Worm (Caenorhabditis elegans) whole organism, L1 larva: ENCODE measurements around the gene rad-50.

ENCODE experiments used
- C04F5.9 ChIP-seq: sonication (generic microtip); optimal IDR thresholded peaks from 2 replicates; lab custom pipeline; 2016; ENCODE audit warnings: missing genetic modification characterization, missing compliant biosample characterization
- C16A3.4 ChIP-seq: fragments of 150-350 bp; optimal IDR thresholded peaks from 2 replicates; lab custom pipeline; 2014; ENCODE audit warnings: missing biosample characterization, missing genetic modification characterization
- F16B12.6 ChIP-seq: fragments of 150-350 bp; optimal IDR thresholded peaks from 2 replicates; lab custom pipeline; 2014; ENCODE audit warnings: missing biosample characterization, missing genetic modification characterization
- aha-1 ChIP-seq: fragments of 150-350 bp; optimal IDR thresholded peaks from 2 replicates; lab custom pipeline; 2014; ENCODE audit warnings: missing biosample characterization, missing genetic modification characterization
- alr-1 ChIP-seq: fragments of 200-800 bp; sonication (Bioruptor generic); optimal IDR thresholded peaks from 2 replicates; lab custom pipeline; 2018; ENCODE audit warnings: borderline replicate concordance, mild to moderate bottlenecking, missing genetic modification characterization, missing compliant biosample characterization
- aly-2 ChIP-seq: fragments of 150-350 bp; optimal IDR thresholded peaks from 2 replicates; lab custom pipeline; 2014; ENCODE audit warnings: missing biosample characterization, missing genetic modification characterization
- ama-1 ChIP-seq: fragments of 150-350 bp; optimal IDR thresholded peaks from 2 replicates; lab custom pipeline; 2014
- blmp-1 ChIP-seq: fragments of 150-350 bp; optimal IDR thresholded peaks from 2 replicates; lab custom pipeline; 2014; ENCODE audit warnings: missing biosample characterization, missing genetic modification characterization
- ceh-8 ChIP-seq: fragments of 200-800 bp; sonication (Bioruptor generic); optimal IDR thresholded peaks from 2 replicates; lab custom pipeline; 2018; ENCODE audit warnings: mild to moderate bottlenecking, missing genetic modification characterization, moderate library complexity, missing compliant biosample characterization
- ceh-82 ChIP-seq, 3 experiments: fragments of 150-350 bp in 1 of 3; sonication (generic microtip) in 2 of 3; optimal IDR thresholded peaks; 2 replicates each; lab custom pipeline; 2014 to 2017; ENCODE audit warnings: missing biosample characterization in 3 of 3, missing genetic modification characterization in 3 of 3
- ceh-88 ChIP-seq: fragments of 200-800 bp; sonication (Bioruptor generic); IDR thresholded peaks from 2 replicates; pipeline ENCODE4 v1.3.6; 2022; ENCODE audit warnings: missing genetic modification characterization, missing compliant biosample characterization
- ces-1 ChIP-seq: fragments of 150-350 bp; optimal IDR thresholded peaks from 2 replicates; lab custom pipeline; 2014; ENCODE audit warnings: missing biosample characterization, missing genetic modification reagents, missing genetic modification characterization
- dpl-1 ChIP-seq, 3 experiments: fragments of 150-350 bp in 2 of 3; sonication (generic microtip) in 1 of 3; optimal IDR thresholded peaks; 2 replicates each; lab custom pipeline; 2014 to 2017; ENCODE audit warnings: missing biosample characterization in 3 of 3, missing genetic modification characterization in 3 of 3, missing genetic modification reagents in 3 of 3
- dsc-1 ChIP-seq: sonication (generic microtip); optimal IDR thresholded peaks from 2 replicates; lab custom pipeline; 2016; ENCODE audit warnings: mild to moderate bottlenecking, missing genetic modification characterization, missing compliant biosample characterization
- efl-1 ChIP-seq, 4 experiments: fragments of 150-350 bp; optimal IDR thresholded peaks in 3 of 4; peaks in 1 of 4; 1 replicate in 1 of 4; 2 replicates in 3 of 4; lab custom pipeline; 2014; ENCODE audit warnings: missing biosample characterization in 2 of 4, missing genetic modification characterization in 2 of 4, missing genetic modification reagents in 2 of 4
- elt-2 ChIP-seq: sonication (generic microtip); optimal IDR thresholded peaks from 2 replicates; lab custom pipeline; 2016; ENCODE audit warnings: missing genetic modification characterization, mild to moderate bottlenecking, inconsistent platforms, missing compliant biosample characterization, missing genetic modification reagents
- elt-3 ChIP-seq, 6 experiments: fragments of 150-350 bp in 1 of 6; sonication (generic microtip); optimal IDR thresholded peaks; 2 replicates each; lab custom pipeline; 2017 to 2018; ENCODE audit warnings: missing biosample characterization in 6 of 6, missing genetic modification characterization in 6 of 6, inconsistent platforms in 1 of 6
- ets-5 ChIP-seq: fragments of 200-800 bp; sonication (Bioruptor generic); IDR thresholded peaks from 2 replicates; pipeline ENCODE4 v1.3.6; 2022; ENCODE audit warnings: missing genetic modification characterization, missing compliant biosample characterization
- fkh-4 ChIP-seq: sonication (generic microtip); optimal IDR thresholded peaks from 2 replicates; lab custom pipeline; 2016; ENCODE audit warnings: missing compliant biosample characterization, missing genetic modification characterization, borderline replicate concordance
- grh-1 ChIP-seq: fragments of 200-800 bp; sonication (Bioruptor generic); IDR thresholded peaks from 2 replicates; pipeline ENCODE4 v1.3.6; 2022; ENCODE audit warnings: missing genetic modification reagents, missing genetic modification characterization, missing compliant biosample characterization
- hlh-4 ChIP-seq: sonication (generic microtip); optimal IDR thresholded peaks from 2 replicates; lab custom pipeline; 2016; ENCODE audit warnings: mild to moderate bottlenecking, missing genetic modification characterization, missing compliant biosample characterization
- irx-1 ChIP-seq: sonication (generic microtip); optimal IDR thresholded peaks from 2 replicates; lab custom pipeline; 2016; ENCODE audit warnings: missing genetic modification characterization, missing compliant biosample characterization
- isw-1 ChIP-seq: fragments of 200-800 bp; sonication (Bioruptor generic); IDR thresholded peaks from 2 replicates; pipeline ENCODE4 v1.3.6; 2022; ENCODE audit warnings: missing genetic modification characterization, missing compliant biosample characterization
- lin-14 ChIP-seq: fragments of 200-800 bp; sonication (Bioruptor generic); optimal IDR thresholded peaks from 2 replicates; lab custom pipeline; 2018; ENCODE audit warnings: mild to moderate bottlenecking, missing genetic modification characterization, moderate library complexity, missing compliant biosample characterization
- lin-15B ChIP-seq: fragments of 150-350 bp; sonication (generic microtip); optimal IDR thresholded peaks from 3 replicates; lab custom pipeline; 2014; ENCODE audit warnings: missing biosample characterization, missing genetic modification characterization
- lin-35 ChIP-seq, 2 experiments: fragments of 150-350 bp; optimal IDR thresholded peaks; 2 replicates each; lab custom pipeline; 2014; ENCODE audit warnings: missing biosample characterization in 2 of 2, missing genetic modification characterization in 2 of 2, missing genetic modification reagents in 2 of 2
- lin-39 ChIP-seq: fragments of 150-350 bp; optimal IDR thresholded peaks from 2 replicates; lab custom pipeline; 2014; ENCODE audit warnings: missing biosample characterization, missing genetic modification reagents, missing genetic modification characterization
- lsy-2 ChIP-seq, 2 experiments: fragments of 150-350 bp; optimal IDR thresholded peaks; 2 replicates each; lab custom pipeline; 2014; ENCODE audit warnings: missing biosample characterization in 2 of 2, missing genetic modification characterization in 2 of 2
- mab-9 ChIP-seq: fragments of 200-800 bp; sonication (Bioruptor generic); IDR thresholded peaks from 2 replicates; pipeline ENCODE4 v1.3.6; 2022; ENCODE audit warnings: missing genetic modification reagents, missing genetic modification characterization, missing compliant biosample characterization
- mdl-1 ChIP-seq, 2 experiments: fragments of 150-350 bp; optimal IDR thresholded peaks; 2 replicates each; lab custom pipeline; 2014 to 2017; ENCODE audit warnings: missing biosample characterization in 2 of 2, missing genetic modification characterization in 2 of 2, inconsistent platforms in 1 of 2
- mep-1 ChIP-seq: fragments of 150-350 bp; optimal IDR thresholded peaks from 2 replicates; lab custom pipeline; 2014; ENCODE audit warnings: missing biosample characterization, missing genetic modification characterization
- nhr-19 ChIP-seq: fragments of 200-800 bp; sonication (Bioruptor generic); conservative IDR thresholded peaks from 2 replicates; pipeline ENCODE4 v1.3.6; 2022; ENCODE audit warnings: missing genetic modification characterization, missing compliant biosample characterization
- nhr-20 ChIP-seq: sonication (generic microtip); optimal IDR thresholded peaks from 2 replicates; lab custom pipeline; 2016; ENCODE audit warnings: mild to moderate bottlenecking, missing genetic modification characterization, missing compliant biosample characterization
- nhr-28 ChIP-seq: fragments of 150-350 bp; optimal IDR thresholded peaks from 2 replicates; lab custom pipeline; 2014; ENCODE audit warnings: missing biosample characterization, missing genetic modification characterization
- nhr-47 ChIP-seq: sonication (generic microtip); optimal IDR thresholded peaks from 2 replicates; lab custom pipeline; 2016; ENCODE audit warnings: mild to moderate bottlenecking, missing genetic modification characterization, moderate library complexity, missing compliant biosample characterization
- nhr-71 ChIP-seq: sonication (generic microtip); optimal IDR thresholded peaks from 2 replicates; lab custom pipeline; 2016; ENCODE audit warnings: mild to moderate bottlenecking, missing genetic modification characterization, moderate library complexity, missing compliant biosample characterization
- nhr-76 ChIP-seq: sonication (generic microtip); optimal IDR thresholded peaks from 2 replicates; lab custom pipeline; 2017; ENCODE audit warnings: missing biosample characterization, missing genetic modification characterization
- skn-1 ChIP-seq: fragments of 150-350 bp; optimal IDR thresholded peaks from 2 replicates; lab custom pipeline; 2014; ENCODE audit warnings: missing biosample characterization, missing genetic modification characterization
- snpc-4 ChIP-seq: fragments of 150-350 bp; optimal IDR thresholded peaks from 2 replicates; lab custom pipeline; 2014; ENCODE audit warnings: missing biosample characterization, missing genetic modification characterization
- snu-23 ChIP-seq: sonication (generic microtip); optimal IDR thresholded peaks from 2 replicates; lab custom pipeline; 2016; ENCODE audit warnings: missing genetic modification characterization, missing compliant biosample characterization
- sptf-1 ChIP-seq: fragments of 150-350 bp; optimal IDR thresholded peaks from 2 replicates; lab custom pipeline; 2014; ENCODE audit warnings: missing biosample characterization, missing genetic modification characterization
- sup-37 ChIP-seq: fragments of 200-800 bp; sonication (Bioruptor generic); optimal IDR thresholded peaks from 2 replicates; lab custom pipeline; 2018; ENCODE audit warnings: mild to moderate bottlenecking, missing genetic modification characterization, missing compliant biosample characterization
- tbx-2 ChIP-seq: sonication (generic microtip); optimal IDR thresholded peaks from 2 replicates; lab custom pipeline; 2016; ENCODE audit warnings: missing genetic modification characterization, missing compliant biosample characterization
- unc-30 ChIP-seq: sonication (generic microtip); optimal IDR thresholded peaks from 2 replicates; lab custom pipeline; 2017; ENCODE audit warnings: missing biosample characterization, missing genetic modification characterization
- xbp-1 ChIP-seq: sonication (generic microtip); optimal IDR thresholded peaks from 2 replicates; lab custom pipeline; 2016; ENCODE audit warnings: missing genetic modification characterization, missing compliant biosample characterization
- zag-1 ChIP-seq: fragments of 150-350 bp; optimal IDR thresholded peaks from 2 replicates; lab custom pipeline; 2014; ENCODE audit warnings: missing biosample characterization, missing genetic modification characterization

Gene rad-50

ce11 chrV:12287667-12288066 lies 42.2 kb downstream of the rad-50 start:
- TF ChIP-seq hlh-4 (no peak), lin-35 (GFP tag; optimal IDR thresholded peaks at IDR 0.05; lab: Kevin White, UChicago) (peak in 1 of 2 experiments; percentile 2), nhr-20 (tag; lab: Kevin White, UChicago) (no peak), alr-1 (tag; lab: Kevin White, UChicago) (no peak), ceh-82 (tag; optimal IDR thresholded peaks at IDR 0.05; lab: Kevin White, UChicago) (peak in 1 of 3 experiments; percentile 13), ets-5 (GFP tag; lab: Robert Waterston, UW) (no peak), fkh-4 (no peak), efl-1 (optimal IDR thresholded peaks at IDR 0.05; lab: Kevin White, UChicago) (no peak), efl-1 (GFP tag; optimal IDR thresholded peaks at IDR 0.05 in 1 of 2; lab: Kevin White, UChicago) (peak in 1 of 2 experiments; percentile 22), xbp-1 (tag; lab: Kevin White, UChicago) (no peak), lsy-2 (tag; optimal IDR thresholded peaks at IDR 0.05; lab: Kevin White, UChicago) (peak in 1 of 2 experiments; percentile 34), lin-14 (GFP tag; lab: Kevin White, UChicago) (peak; percentile 67), C04F5.9 (tag; lab: Kevin White, UChicago) (no peak)

- no peak for TF ChIP-seq mdl-1 (tag; optimal IDR thresholded peaks at IDR 0.05; lab: Kevin White, UChicago)
- no peak for TF ChIP-seq F16B12.6
- TF ChIP-seq C16A3.4, result peak; percentile 39
- peak in 2 of 3 experiments; percentile 13 to 28 for TF ChIP-seq dpl-1 (GFP tag; optimal IDR thresholded peaks at IDR 0.05; lab: Kevin White, UChicago)
- TF ChIP-seq blmp-1, result peak; percentile 36
- TF ChIP-seq lin-35 (GFP tag; optimal IDR thresholded peaks at IDR 0.05; lab: Kevin White, UChicago), result peak in 1 of 2 experiments; percentile 14
- peak in 1 of 2 experiments; percentile 31 for TF ChIP-seq efl-1 (optimal IDR thresholded peaks at IDR 0.05; lab: Kevin White, UChicago)
- TF ChIP-seq efl-1 (GFP tag; optimal IDR thresholded peaks at IDR 0.05 in 1 of 2; lab: Kevin White, UChicago), result peak; percentile 24 to 76
- TF ChIP-seq lsy-2 (tag; optimal IDR thresholded peaks at IDR 0.05; lab: Kevin White, UChicago), result peak in 1 of 2 experiments; percentile 35
- TF ChIP-seq mep-1 (tag; lab: Kevin White, UChicago), result peak; percentile 47
- no peak for TF ChIP-seq mab-9
- TF ChIP-seq skn-1 (tag; lab: Kevin White, UChicago), result peak; percentile 6
- no peak for TF ChIP-seq snpc-4 (tag; lab: Kevin White, UChicago)
- TF ChIP-seq snu-23 (GFP tag; lab: Kevin White, UChicago), result peak; percentile 29
- peak; percentile 53 for TF ChIP-seq lin-14 (GFP tag; lab: Kevin White, UChicago)
- TF ChIP-seq alr-1 (tag; lab: Kevin White, UChicago), result no peak
- TF ChIP-seq nhr-71 (tag; lab: Kevin White, UChicago), result peak; percentile 6
Measured at ce11 chrV:12288577-12288976, 43.1 kb downstream of the rad-50 start, which contains the start of gene rskd-1. TSS of gene rskd-1 (minus strand) at chrV:12288615.

- TF ChIP-seq tbx-2, result peak; percentile 93
- peak; percentile 94 for TF ChIP-seq lsy-2 (tag; optimal IDR thresholded peaks at IDR 0.05; lab: Kevin White, UChicago)
- no peak for TF ChIP-seq ces-1 (GFP tag; lab: Kevin White, UChicago)
- TF ChIP-seq aly-2 (tag; lab: Kevin White, UChicago), result peak; percentile 82
- no peak for TF ChIP-seq zag-1 (tag; lab: Kevin White, UChicago)
- peak; percentile 70 for TF ChIP-seq lin-15B (tag; lab: Kevin White, UChicago)
- peak; percentile 86 for TF ChIP-seq elt-2
- no peak for TF ChIP-seq sptf-1 (tag; lab: Kevin White, UChicago)
- TF ChIP-seq nhr-19 (GFP tag; lab: Robert Waterston, UW), result peak; percentile 94
- peak; percentile 87 for TF ChIP-seq mab-9
- TF ChIP-seq isw-1 (GFP tag; lab: Robert Waterston, UW), result peak; percentile 88
- peak; percentile 41 for TF ChIP-seq unc-30 (tag; lab: Kevin White, UChicago)
- peak; percentile 98 to 99 (median 99) for TF ChIP-seq dpl-1 (GFP tag; optimal IDR thresholded peaks at IDR 0.05; lab: Kevin White, UChicago)
- TF ChIP-seq nhr-28 (tag; lab: Kevin White, UChicago), result peak; percentile 12
- TF ChIP-seq snpc-4 (tag; lab: Kevin White, UChicago), result peak; percentile 87
- TF ChIP-seq grh-1 (GFP tag; lab: Robert Waterston, UW), result peak; percentile 93
- TF ChIP-seq efl-1 (optimal IDR thresholded peaks at IDR 0.05; lab: Kevin White, UChicago), result peak; percentile 82 to 99
- peak; percentile 97 to 100 for TF ChIP-seq efl-1 (GFP tag; optimal IDR thresholded peaks at IDR 0.05 in 1 of 2; lab: Kevin White, UChicago)
- peak; percentile 89 for TF ChIP-seq ceh-8 (GFP tag; lab: Kevin White, UChicago)
- TF ChIP-seq mep-1 (tag; lab: Kevin White, UChicago), result peak; percentile 96
- peak; percentile 27 for TF ChIP-seq aha-1
- TF ChIP-seq sup-37 (GFP tag; lab: Kevin White, UChicago), result peak; percentile 89
- peak; percentile 67 for TF ChIP-seq ama-1 (lab: Kevin White, UChicago)
- peak; percentile 94 for TF ChIP-seq snu-23 (GFP tag; lab: Kevin White, UChicago)
- TF ChIP-seq irx-1 (tag; lab: Kevin White, UChicago), result peak; percentile 90
- peak; percentile 5 for TF ChIP-seq hlh-4
- peak in 2 of 6 experiments; percentile 86 to 89 for TF ChIP-seq elt-3 (tag; optimal IDR thresholded peaks at IDR 0.05; lab: Kevin White, UChicago)
- TF ChIP-seq dsc-1 (tag; lab: Kevin White, UChicago), result peak; percentile 94
- peak; percentile 96 for TF ChIP-seq nhr-47 (tag; lab: Kevin White, UChicago)
- peak; percentile 76 for TF ChIP-seq ceh-88
- no peak for TF ChIP-seq nhr-76 (tag; lab: Kevin White, UChicago)
- peak; percentile 95 for TF ChIP-seq lin-39 (tag; lab: Kevin White, UChicago)
Measured at ce11 chrV:12291587-12291986, 46.1 kb downstream of the rad-50 start, which contains the start of the genes srpa-68 and srh-16. TSS of gene srpa-68 (minus strand) at chrV:12291658. TSS of gene srh-16 (plus strand) at chrV:12291861.
